Fruit fly (Drosophila melanogaster): ENCODE data around the gene Ilk.

Ilk gene

DNA sequence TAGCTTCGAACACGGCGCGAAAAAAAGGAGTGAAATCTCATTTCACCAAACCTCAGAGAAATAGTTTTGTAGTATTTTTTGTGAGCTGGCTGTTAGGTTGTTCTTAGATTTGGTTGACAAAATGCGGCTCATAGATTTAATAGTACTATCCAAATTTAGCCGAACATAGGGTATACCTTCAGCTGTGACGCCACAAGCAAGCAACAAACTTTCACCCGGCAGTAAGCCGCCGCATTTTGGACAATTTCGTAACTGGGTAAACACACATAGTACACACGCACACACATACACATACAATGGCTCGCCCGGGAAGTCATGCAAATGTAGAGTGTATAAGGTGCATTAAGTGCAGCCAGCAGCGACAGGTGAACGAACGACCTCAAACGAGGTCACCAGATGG lies 42.6 kb downstream of the Ilk start:
- TF ChIP-seq CG7101 (tag; optimal IDR thresholded peaks at IDR 0.05): no peak
- no peak for TF ChIP-seq bab1 (GFP tag; optimal IDR thresholded peaks at IDR 0.05)

- TF ChIP-seq tj (GFP tag; optimal IDR thresholded peaks at IDR 0.05) (peak; percentile 17), kay (GFP tag; ENCODE audit: borderline replicate concordance) (no peak)
Measured at dm6 chr3L:21261403-21262164, 44.9 kb downstream of the Ilk start.

dm6 chr3L:21262426-21262825 lies 45.7 kb downstream of the Ilk start:
- TF ChIP-seq CG14711 (tag; optimal IDR thresholded peaks at IDR 0.05): no peak
- no peak for TF ChIP-seq kay (GFP tag; ENCODE audit: borderline replicate concordance)
- TF ChIP-seq tj (GFP tag; optimal IDR thresholded peaks at IDR 0.05): no peak
- TF ChIP-seq CG7101 (tag; optimal IDR thresholded peaks at IDR 0.05): no peak
- no peak for TF ChIP-seq CG5204 (GFP tag; optimal IDR thresholded peaks at IDR 0.05)
- TF ChIP-seq Crg-1 (GFP tag; optimal IDR thresholded peaks at IDR 0.05): no peak
- TF ChIP-seq CG12768 (GFP tag; optimal IDR thresholded peaks at IDR 0.05): no peak
- TF ChIP-seq cic (GFP tag; optimal IDR thresholded peaks at IDR 0.05): no peak
- no peak for TF ChIP-seq cnc (optimal IDR thresholded peaks at IDR 0.05)
- no peak for TF ChIP-seq CG33017 (tag; optimal IDR thresholded peaks at IDR 0.05)
- TF ChIP-seq CG1620 (GFP tag; optimal IDR thresholded peaks at IDR 0.05): no peak
- no peak for TF ChIP-seq CG7045 (GFP tag; optimal IDR thresholded peaks at IDR 0.05)
- TF ChIP-seq bab1 (GFP tag; optimal IDR thresholded peaks at IDR 0.05): no peak

DNA sequence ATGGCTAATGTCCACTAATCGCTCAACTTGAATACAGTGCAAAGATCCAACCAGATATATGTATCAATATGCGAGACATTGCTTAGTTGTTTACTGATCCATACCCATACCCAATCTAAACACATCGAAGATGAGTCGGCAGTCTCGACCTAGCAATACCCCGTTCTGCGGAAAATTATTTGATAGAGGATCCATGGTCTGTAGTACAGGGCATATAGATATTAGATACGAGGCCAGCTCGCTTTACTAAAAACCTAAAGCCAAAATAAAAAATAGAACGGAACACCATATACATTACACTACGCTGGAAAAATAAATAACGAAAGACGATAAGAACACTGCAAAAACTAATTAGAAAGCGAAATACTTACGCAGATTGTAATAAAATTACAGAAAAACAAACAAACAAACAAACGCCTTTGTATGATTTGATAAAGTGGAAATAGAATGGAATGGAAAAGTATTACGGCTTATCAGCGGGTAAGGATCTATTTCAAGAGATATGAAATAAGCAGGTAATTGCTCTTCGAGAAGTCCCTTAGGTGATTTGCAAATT lies 49.5 kb downstream of the Ilk start:
- no peak for TF ChIP-seq cnc (optimal IDR thresholded peaks at IDR 0.05)
- no peak for TF ChIP-seq ovo (GFP tag; optimal IDR thresholded peaks at IDR 0.05)
- no peak for TF ChIP-seq Clk (GFP tag; optimal IDR thresholded peaks at IDR 0.05)
- no peak for TF ChIP-seq toe (GFP tag; optimal IDR thresholded peaks at IDR 0.05)
- TF ChIP-seq kay (GFP tag; ENCODE audit: borderline replicate concordance): no peak
- peak; percentile 17 for TF ChIP-seq CG11617 (GFP tag; optimal IDR thresholded peaks at IDR 0.05)
- peak; percentile 58 for TF ChIP-seq cic (GFP tag; optimal IDR thresholded peaks at IDR 0.05)
- TF ChIP-seq CG5204 (GFP tag; optimal IDR thresholded peaks at IDR 0.05): no peak
- peak; percentile 9 for TF ChIP-seq pad (GFP tag; optimal IDR thresholded peaks at IDR 0.05)
- no peak for TF ChIP-seq Hr96 (GFP tag; optimal IDR thresholded peaks at IDR 0.05)
- peak; percentile 8 for TF ChIP-seq CG14711 (tag; optimal IDR thresholded peaks at IDR 0.05)
- TF ChIP-seq Mnt (GFP tag; optimal IDR thresholded peaks at IDR 0.05): no peak
- peak; percentile 2 for TF ChIP-seq CG7101 (tag; optimal IDR thresholded peaks at IDR 0.05)
- TF ChIP-seq CG7045 (GFP tag; optimal IDR thresholded peaks at IDR 0.05): no peak
- no peak for TF ChIP-seq CG1620 (GFP tag; optimal IDR thresholded peaks at IDR 0.05)
- peak; percentile 32 for TF ChIP-seq CG33017 (tag; optimal IDR thresholded peaks at IDR 0.05)
- TF ChIP-seq Crg-1 (GFP tag; optimal IDR thresholded peaks at IDR 0.05): no peak
- TF ChIP-seq tj (GFP tag; optimal IDR thresholded peaks at IDR 0.05): no peak
- TF ChIP-seq CG12768 (GFP tag; optimal IDR thresholded peaks at IDR 0.05): peak; percentile 41
- TF ChIP-seq bab1 (GFP tag; optimal IDR thresholded peaks at IDR 0.05): no peak

dm6 chr3L:21267862-21268385 lies 51.2 kb downstream of the Ilk start, which contains the start of gene CG9391:
CG9391 (minus strand) TSS chr3L:21268335.
- peak; percentile 5 for TF ChIP-seq CG14711 (tag; optimal IDR thresholded peaks at IDR 0.05)
- TF ChIP-seq toe (GFP tag; optimal IDR thresholded peaks at IDR 0.05): no peak
- no peak for TF ChIP-seq cic (GFP tag; optimal IDR thresholded peaks at IDR 0.05)
